Worm (Caenorhabditis elegans) whole organism, early embryonic: ENCODE results near the gene wee-1.1.

Experiments
- F13C5.2 ChIP-seq: sonication (generic microtip); optimal IDR thresholded peaks from 2 replicates; lab custom pipeline; 2017; ENCODE audit warnings: mild to moderate bottlenecking, missing genetic modification characterization, inconsistent platforms, missing compliant biosample characterization
- ama-1 ChIP-seq: fragments of 150-350 bp; optimal IDR thresholded peaks from 2 replicates; lab custom pipeline; 2014
- ceh-13 ChIP-seq: fragments of 200-800 bp; sonication (Bioruptor generic); optimal IDR thresholded peaks from 2 replicates; lab custom pipeline; 2018; ENCODE audit warnings: mild to moderate bottlenecking, missing genetic modification characterization, missing compliant biosample characterization
- pes-1 ChIP-seq: fragments of 200-800 bp; sonication (Bioruptor generic); IDR thresholded peaks from 2 replicates; pipeline ENCODE4 v1.3.6; 2022; ENCODE audit warnings: missing genetic modification reagents, missing genetic modification characterization, missing compliant biosample characterization

DNA sequence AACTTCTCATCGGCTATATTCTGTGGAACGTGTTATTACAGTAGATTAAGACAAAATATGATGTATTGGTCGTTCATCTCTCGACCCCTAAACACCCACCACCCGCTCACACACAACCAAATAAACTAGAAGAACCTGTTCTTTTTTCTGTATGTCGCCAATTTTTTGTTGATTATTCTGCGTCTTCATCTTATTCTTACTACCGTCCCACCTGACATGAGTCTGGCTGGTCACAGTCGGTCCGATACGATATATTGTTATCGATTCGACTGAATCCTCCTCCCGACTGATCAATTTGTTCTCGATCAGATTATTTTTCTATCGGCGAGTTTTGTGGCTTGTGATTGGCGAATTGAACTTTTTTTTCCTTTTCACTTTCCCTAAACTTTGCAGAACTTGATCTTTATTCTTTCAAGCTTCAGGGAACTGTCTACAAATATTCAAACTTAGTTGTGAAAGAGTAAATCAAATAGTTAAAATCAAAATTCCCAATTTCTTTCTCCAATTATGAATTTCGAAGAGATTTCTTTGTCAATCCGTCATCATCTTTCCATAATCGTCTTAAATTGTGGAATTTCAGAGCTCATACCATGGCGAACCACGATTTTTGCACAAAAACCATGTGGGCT is 28.3 kb downstream of the wee-1.1 start, which contains the start of gene F35H8.2:
- TF ChIP-seq ama-1 (lab: Kevin White, UChicago) = no peak
- no peak for TF ChIP-seq ceh-13 (GFP tag; lab: Kevin White, UChicago)
- TF ChIP-seq F13C5.2 = no peak
- TF ChIP-seq pes-1 (GFP tag; lab: Robert Waterston, UW) = no peak
